Fruit fly (Drosophila melanogaster) whole organism, embryonic: ENCODE data around the gene mRpS33.

Experiments used
- Asciz ChIP-seq: fragments of 200-800 bp; sonication (Bioruptor generic); optimal IDR thresholded peaks from 2 replicates; lab custom pipeline; 2017; ENCODE audit warnings: missing biosample characterization, mild to moderate bottlenecking, missing genetic modification characterization, missing genetic modification reagents
- Awh ChIP-seq: fragments of 200-800 bp; sonication (Bioruptor generic); IDR thresholded peaks from 2 replicates; pipeline ENCODE4, ENCODE4 v1.3.6; 2022; ENCODE audit warnings: missing biosample characterization, missing genetic modification characterization
- B-H1 ChIP-seq: fragments of 200-800 bp; sonication (Bioruptor generic); IDR thresholded peaks from 3 replicates; pipeline ENCODE4 v1.3.6; 2022; ENCODE audit warnings: missing biosample characterization, missing genetic modification characterization
- CG10147 ChIP-seq: fragments of 200-800 bp; sonication (Bioruptor generic); optimal IDR thresholded peaks from 2 replicates; lab custom pipeline; 2019; ENCODE audit warnings: missing biosample characterization, mild to moderate bottlenecking, missing genetic modification characterization, moderate library complexity
- CG10543 ChIP-seq: fragments of 200-800 bp; sonication (Bioruptor generic); optimal IDR thresholded peaks from 3 replicates; lab custom pipeline; 2017; ENCODE audit warnings: missing biosample characterization, mild to moderate bottlenecking, missing genetic modification characterization, moderate library complexity
- CG14014 ChIP-seq: fragments of 200-800 bp; sonication (Bioruptor generic); IDR thresholded peaks from 2 replicates; pipeline ENCODE4 v1.3.6; 2022; ENCODE audit warnings: missing biosample characterization, missing genetic modification characterization
- CG14710 ChIP-seq: fragments of 200-800 bp; sonication (Bioruptor generic); optimal IDR thresholded peaks from 3 replicates; lab custom pipeline; 2019; ENCODE audit warnings: missing biosample characterization, mild to moderate bottlenecking, missing genetic modification characterization, moderate library complexity
- CG17361 ChIP-seq: fragments of 200-800 bp; sonication (Bioruptor generic); IDR thresholded peaks from 3 replicates; pipeline ENCODE4 v1.3.6; 2022; ENCODE audit warnings: missing biosample characterization, missing genetic modification characterization
- CG18011 ChIP-seq: fragments of 200-800 bp; sonication (Bioruptor generic); optimal IDR thresholded peaks from 2 replicates; lab custom pipeline; 2017; ENCODE audit warnings: missing biosample characterization, missing genetic modification characterization, mild to moderate bottlenecking, moderate library complexity, missing genotype
- CG18619 ChIP-seq: fragments of 200-800 bp; sonication (Bioruptor generic); optimal IDR thresholded peaks from 3 replicates; lab custom pipeline; 2017; ENCODE audit warnings: missing biosample characterization, mild to moderate bottlenecking, missing genetic modification characterization
- CG2129 ChIP-seq: fragments of 200-800 bp; sonication (Bioruptor generic); IDR thresholded peaks from 2 replicates; pipeline ENCODE4 v1.3.6; 2022; ENCODE audit warnings: missing biosample characterization, missing genetic modification characterization; ENCODE audit not compliant: partially characterized antibody
- CG30403 ChIP-seq: fragments of 200-800 bp; sonication (Bioruptor generic); optimal IDR thresholded peaks from 3 replicates; lab custom pipeline; 2016; ENCODE audit warnings: missing biosample characterization, missing genetic modification characterization
- CG3281 ChIP-seq: fragments of 200-800 bp; sonication (Bioruptor generic); optimal IDR thresholded peaks from 3 replicates; lab custom pipeline; 2017; ENCODE audit warnings: missing biosample characterization, mild to moderate bottlenecking, missing genetic modification characterization
- CG43689 ChIP-seq: fragments of 200-800 bp; sonication (Bioruptor generic); IDR thresholded peaks from 2 replicates; pipeline ENCODE4 v1.3.6; 2022; ENCODE audit warnings: missing biosample characterization, missing genetic modification characterization
- CG5180 ChIP-seq: fragments of 200-800 bp; sonication (Bioruptor generic); optimal IDR thresholded peaks from 3 replicates; lab custom pipeline; 2017; ENCODE audit warnings: missing biosample characterization, missing genetic modification characterization, mild to moderate bottlenecking, moderate library complexity, missing genetic modification reagents
- CG5953 ChIP-seq: fragments of 200-800 bp; sonication (Bioruptor generic); IDR thresholded peaks from 2 replicates; pipeline ENCODE4 v1.3.6; 2022; ENCODE audit warnings: missing biosample characterization, missing genetic modification characterization
- CG6654 ChIP-seq: fragments of 200-800 bp; sonication (Bioruptor generic); optimal IDR thresholded peaks from 2 replicates; lab custom pipeline; 2017; ENCODE audit warnings: missing biosample characterization, mild to moderate bottlenecking, missing genetic modification characterization
- CG8290 ChIP-seq, 3 experiments: fragments of 200-800 bp; sonication (Bioruptor generic); optimal IDR thresholded peaks; 2 replicates each; lab custom pipeline; 2016 to 2019; ENCODE audit warnings: missing biosample characterization in 3 of 3, missing genetic modification characterization in 3 of 3, mild to moderate bottlenecking in 2 of 3, moderate library complexity in 1 of 3
- CG8359 ChIP-seq: fragments of 200-800 bp; sonication (Bioruptor generic); optimal IDR thresholded peaks from 2 replicates; lab custom pipeline; 2017; ENCODE audit warnings: missing biosample characterization, mild to moderate bottlenecking, missing genetic modification characterization, borderline replicate concordance
- CG9215 ChIP-seq: fragments of 200-800 bp; sonication (Bioruptor generic); IDR thresholded peaks from 2 replicates; pipeline ENCODE4 v1.3.6; 2022; ENCODE audit warnings: missing biosample characterization, missing genetic modification characterization
- CG9817 ChIP-seq: fragments of 200-800 bp; sonication (Bioruptor generic); optimal IDR thresholded peaks from 2 replicates; lab custom pipeline; 2018; ENCODE audit warnings: missing biosample characterization, mild to moderate bottlenecking, missing genetic modification characterization, moderate library complexity
- E2f1 ChIP-seq: fragments of 200-800 bp; sonication (Bioruptor generic); IDR thresholded peaks from 2 replicates; pipeline ENCODE4 v1.3.6; 2022; ENCODE audit warnings: missing biosample characterization, missing genetic modification characterization
- Fer3 ChIP-seq: fragments of 200-800 bp; sonication (Bioruptor generic); optimal IDR thresholded peaks from 2 replicates; lab custom pipeline; 2018; ENCODE audit warnings: missing biosample characterization, mild to moderate bottlenecking, missing genetic modification characterization, moderate library complexity
- Gsc ChIP-seq: fragments of 200-800 bp; sonication (Bioruptor generic); IDR thresholded peaks from 2 replicates; pipeline ENCODE4 v1.3.6; 2022; ENCODE audit warnings: missing biosample characterization, missing genetic modification characterization
- MESR4 ChIP-seq: fragments of 200-800 bp; sonication (Bioruptor generic); optimal IDR thresholded peaks from 2 replicates; lab custom pipeline; 2018; ENCODE audit warnings: missing biosample characterization, mild to moderate bottlenecking, missing genetic modification characterization, moderate library complexity
- Mad ChIP-seq: fragments of 200-800 bp; sonication (Bioruptor generic); optimal IDR thresholded peaks from 2 replicates; lab custom pipeline; 2016; ENCODE audit warnings: missing biosample characterization, missing genetic modification characterization
- TFAM ChIP-seq: fragments of 200-800 bp; sonication (Bioruptor generic); optimal IDR thresholded peaks from 2 replicates; lab custom pipeline; 2017; ENCODE audit warnings: missing biosample characterization, missing genetic modification characterization, inconsistent platforms
- Trl ChIP-seq, 3 experiments: fragments of >200 bp in 2 of 3; fragments of 200-800 bp in 1 of 3; sonication (Bioruptor generic) in 1 of 3; optimal IDR thresholded peaks; 2 replicates in 1 of 3; 3 replicates in 2 of 3; lab custom pipeline; 2016 to 2017; ENCODE audit warnings: missing biosample characterization in 1 of 3, missing genetic modification characterization in 1 of 3
- bigmax ChIP-seq: fragments of 200-800 bp; sonication (Bioruptor generic); optimal IDR thresholded peaks from 2 replicates; lab custom pipeline; 2018; ENCODE audit warnings: missing biosample characterization, mild to moderate bottlenecking, missing genetic modification characterization
- cato ChIP-seq: fragments of 200-800 bp; sonication (Bioruptor generic); optimal IDR thresholded peaks from 2 replicates; lab custom pipeline; 2016; ENCODE audit warnings: missing biosample characterization, missing genetic modification characterization, borderline replicate concordance
- dimm ChIP-seq: fragments of 200-800 bp; sonication (Bioruptor generic); IDR thresholded peaks from 2 replicates; pipeline ENCODE4 v1.3.6; 2022; ENCODE audit warnings: missing biosample characterization, missing genetic modification characterization
- en ChIP-seq: fragments of 200-800 bp; sonication (Bioruptor generic); optimal IDR thresholded peaks from 2 replicates; lab custom pipeline; 2016; ENCODE audit warnings: missing biosample characterization, missing genetic modification characterization
- fd102C ChIP-seq: fragments of 200-800 bp; sonication (Bioruptor generic); optimal IDR thresholded peaks from 2 replicates; lab custom pipeline; 2018; ENCODE audit warnings: missing biosample characterization, mild to moderate bottlenecking, missing genetic modification characterization, moderate library complexity
- gce ChIP-seq: fragments of 200-800 bp; sonication (Bioruptor generic); IDR thresholded peaks from 3 replicates; pipeline ENCODE4 v1.3.6; 2022; ENCODE audit warnings: missing biosample characterization, missing genetic modification characterization
- hb ChIP-seq: fragments of 200-800 bp; sonication (Bioruptor generic); IDR thresholded peaks from 3 replicates; pipeline ENCODE4 v1.3.6; 2022; ENCODE audit warnings: missing biosample characterization, missing genetic modification characterization; ENCODE audit not compliant: partially characterized antibody
- insv ChIP-seq, 2 experiments: fragments of 200-800 bp; sonication (Bioruptor generic); optimal IDR thresholded peaks; 3 replicates each; lab custom pipeline; 2016 to 2018; ENCODE audit warnings: missing biosample characterization in 2 of 2, missing genetic modification characterization in 2 of 2
- jumu ChIP-seq: fragments of 200-800 bp; sonication (Bioruptor generic); optimal IDR thresholded peaks from 3 replicates; lab custom pipeline; 2016; ENCODE audit warnings: missing biosample characterization, missing genetic modification characterization
- nerfin-1 ChIP-seq: fragments of 200-800 bp; sonication (Bioruptor generic); optimal IDR thresholded peaks from 3 replicates; lab custom pipeline; 2019; ENCODE audit warnings: missing biosample characterization, mild to moderate bottlenecking, missing genetic modification characterization, moderate library complexity
- prd ChIP-seq, 3 experiments: fragments of >200 bp in 2 of 3; fragments of 200-800 bp in 1 of 3; sonication (Bioruptor generic) in 1 of 3; optimal IDR thresholded peaks in 2 of 3; IDR thresholded peaks in 1 of 3; 2 replicates in 2 of 3; 3 replicates in 1 of 3; pipeline versions ENCODE4 v1.3.6 to Lab custom; 2017 to 2022; ENCODE audit warnings: missing biosample characterization in 1 of 3, missing genetic modification characterization in 1 of 3
- pros ChIP-seq: fragments of 200-800 bp; sonication (Bioruptor generic); optimal IDR thresholded peaks from 3 replicates; lab custom pipeline; 2019; ENCODE audit warnings: missing biosample characterization, mild to moderate bottlenecking, missing genetic modification characterization, moderate library complexity
- pum ChIP-seq: fragments of 200-800 bp; sonication (Bioruptor generic); optimal IDR thresholded peaks from 2 replicates; lab custom pipeline; 2016; ENCODE audit warnings: missing biosample characterization, missing genetic modification characterization
- pzg ChIP-seq: fragments of 200-800 bp; sonication (Bioruptor generic); optimal IDR thresholded peaks from 3 replicates; lab custom pipeline; 2018; ENCODE audit warnings: missing biosample characterization, mild to moderate bottlenecking, missing genetic modification characterization, moderate library complexity
- ranshi ChIP-seq: fragments of 200-800 bp; sonication (Bioruptor generic); IDR thresholded peaks from 2 replicates; pipeline ENCODE4 v1.3.6; 2022; ENCODE audit warnings: missing biosample characterization, missing genetic modification characterization
- sqz ChIP-seq: fragments of 200-800 bp; sonication (Bioruptor generic); optimal IDR thresholded peaks from 3 replicates; lab custom pipeline; 2018; ENCODE audit warnings: missing biosample characterization, mild to moderate bottlenecking, missing genetic modification characterization
- sug ChIP-seq: fragments of 200-800 bp; optimal IDR thresholded peaks from 2 replicates; lab custom pipeline; 2019; ENCODE audit warnings: missing biosample characterization, mild to moderate bottlenecking, missing genetic modification characterization, moderate library complexity
- trem ChIP-seq: fragments of 200-800 bp; optimal IDR thresholded peaks from 3 replicates; lab custom pipeline; 2019; ENCODE audit warnings: missing biosample characterization, mild to moderate bottlenecking, missing genetic modification characterization, moderate library complexity
- wek ChIP-seq: fragments of 200-800 bp; sonication (Bioruptor generic); optimal IDR thresholded peaks from 3 replicates; lab custom pipeline; 2018; ENCODE audit warnings: missing biosample characterization, mild to moderate bottlenecking, missing genetic modification characterization, moderate library complexity
- zen ChIP-seq: fragments of 200-800 bp; sonication (Bioruptor generic); optimal IDR thresholded peaks from 3 replicates; lab custom pipeline; 2018; ENCODE audit warnings: missing biosample characterization, mild to moderate bottlenecking, missing genetic modification characterization, moderate library complexity

Gene mRpS33

dm6 chr3R:16432665-16433065 lies 3.7 kb downstream of the mRpS33 start, which contains the start of gene Fntb (continued):
- no peak for TF ChIP-seq pros (GFP tag; lab: Kevin White, UChicago)
- TF ChIP-seq Mad (GFP tag; lab: Kevin White, UChicago), result peak; percentile 37
- peak; percentile 30 for TF ChIP-seq cato (GFP tag; lab: Kevin White, UChicago)
- TF ChIP-seq CG18011 (GFP tag; lab: Kevin White, UChicago), result peak; percentile 17
- no peak for TF ChIP-seq CG2129 (GFP tag; lab: Robert Waterston, UW)
- peak; percentile 71 for TF ChIP-seq CG10147 (GFP tag; lab: Kevin White, UChicago)
- TF ChIP-seq CG30403 (GFP tag; lab: Kevin White, UChicago), result peak; percentile 80
- peak; percentile 24 for TF ChIP-seq pzg (GFP tag; lab: Kevin White, UChicago)
- TF ChIP-seq CG3281 (GFP tag; lab: Kevin White, UChicago), result peak; percentile 64
- TF ChIP-seq CG6654 (GFP tag; lab: Kevin White, UChicago), result no peak
- no peak for TF ChIP-seq CG43689 (GFP tag; lab: Robert Waterston, UW)
- TF ChIP-seq hb (GFP tag; lab: Robert Waterston, UW), result no peak
- TF ChIP-seq Awh (GFP tag; lab: Robert Waterston, UW), result 0 out of 2 replicates have a peak, but pooled peaks have one; percentile 51
- peak; percentile 94 for TF ChIP-seq wek (GFP tag; lab: Kevin White, UChicago)
- TF ChIP-seq zen (tag; lab: Kevin White, UChicago), result peak; percentile 56
- TF ChIP-seq Trl (optimal IDR thresholded peaks at IDR 0.05; lab: Kevin White, UChicago), result no peak
- no peak for TF ChIP-seq Trl (GFP tag; optimal IDR thresholded peaks at IDR 0.05; lab: Kevin White, UChicago)
- TF ChIP-seq CG8359, result no peak
- TF ChIP-seq B-H1, result no peak
- peak; percentile 88 for TF ChIP-seq CG17361 (GFP tag; lab: Robert Waterston, UW)
- no peak for TF ChIP-seq MESR4 (GFP tag; lab: Kevin White, UChicago)
- TF ChIP-seq prd (optimal IDR thresholded peaks at IDR 0.05; lab: Kevin White, UChicago), result no peak
- peak; percentile 72 for TF ChIP-seq prd (GFP tag; IDR thresholded peaks at IDR 0.05; lab: Robert Waterston, UW)
- TF ChIP-seq jumu (GFP tag; lab: Kevin White, UChicago), result peak; percentile 31
- peak; percentile 71 for TF ChIP-seq sug (tag; lab: Kevin White, UChicago)
- no peak for TF ChIP-seq sqz
- peak; percentile 41; the same call in 1 of the 2 replicates for TF ChIP-seq ranshi
- no peak for TF ChIP-seq insv (GFP tag; optimal IDR thresholded peaks at IDR 0.05; lab: Kevin White, UChicago)
- TF ChIP-seq CG18619, result peak; percentile 15
- TF ChIP-seq nerfin-1 (tag; lab: Kevin White, UChicago), result peak; percentile 66
- no peak for TF ChIP-seq fd102C (GFP tag; lab: Kevin White, UChicago)
- TF ChIP-seq bigmax (GFP tag; lab: Kevin White, UChicago), result no peak
- TF ChIP-seq CG5180 (GFP tag; lab: Kevin White, UChicago), result no peak
- peak; percentile 52 for TF ChIP-seq CG8290 (GFP tag; optimal IDR thresholded peaks at IDR 0.05; lab: Kevin White, UChicago)
- no peak for TF ChIP-seq CG8290 (tag; optimal IDR thresholded peaks at IDR 0.05; lab: Kevin White, UChicago)
- TF ChIP-seq Gsc (GFP tag; lab: Robert Waterston, UW), result no peak
- no peak for TF ChIP-seq CG5953
- peak; percentile 63 for TF ChIP-seq CG10543 (GFP tag; lab: Kevin White, UChicago)
- peak; percentile 66 for TF ChIP-seq CG14710 (tag; lab: Kevin White, UChicago)
- no peak for TF ChIP-seq dimm (GFP tag; lab: Robert Waterston, UW)
- no peak for TF ChIP-seq CG9215
- TF ChIP-seq Fer3 (tag; lab: Kevin White, UChicago), result peak; percentile 78
- TF ChIP-seq Asciz, result no peak
- TF ChIP-seq pum (GFP tag; lab: Kevin White, UChicago), result no peak
- peak; percentile 23; the same call in 1 of the 2 replicates for TF ChIP-seq E2f1 (GFP tag; lab: Robert Waterston, UW)
- peak; percentile 66 for TF ChIP-seq CG9817 (tag; lab: Kevin White, UChicago)
- TF ChIP-seq CG14014, result 0 out of 2 replicates have a peak, but pooled peaks have one; percentile 41
- no peak for TF ChIP-seq TFAM
- TF ChIP-seq gce (GFP tag; lab: Robert Waterston, UW), result 0 out of 3 replicates have a peak, but pooled peaks have one; percentile 46
- TF ChIP-seq trem (tag; lab: Kevin White, UChicago), result peak; percentile 74
- no peak for TF ChIP-seq en (GFP tag; lab: Kevin White, UChicago)
